Fruit fly (Drosophila melanogaster): ENCODE results near the gene CCT1.

The CCT1 gene

DNA sequence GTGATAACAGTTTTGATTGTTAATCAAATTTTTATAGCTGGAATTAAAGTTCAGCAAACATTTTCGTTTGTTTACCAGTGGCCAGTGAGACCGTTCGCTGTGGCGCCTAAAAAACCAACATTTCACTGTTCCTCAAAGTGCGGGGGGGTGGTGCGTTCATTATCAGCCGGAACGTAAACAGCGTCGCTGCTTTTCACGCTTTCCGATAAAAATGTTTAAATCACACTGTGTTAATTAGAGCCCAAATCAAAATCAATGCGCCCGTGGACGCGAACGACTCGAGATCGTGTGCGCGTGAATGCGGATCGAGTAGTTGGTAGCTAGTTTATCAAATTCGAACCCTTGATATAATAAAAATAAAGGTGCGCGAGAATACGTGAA, 43.4 kb downstream of the CCT1 start, which contains the start of gene CG34376 (continued):
- TF ChIP-seq lbe (GFP tag; optimal IDR thresholded peaks at IDR 0.05) (no peak), Tbp (GFP tag; optimal IDR thresholded peaks at IDR 0.05) (no peak), ftz-f1 (GFP tag; optimal IDR thresholded peaks at IDR 0.05) (no peak), Dp (GFP tag; optimal IDR thresholded peaks at IDR 0.05) (peak; percentile 65), Optix (GFP tag; IDR thresholded peaks at IDR 0.05) (no peak), CG4424 (GFP tag; optimal IDR thresholded peaks at IDR 0.05) (no peak), hb (GFP tag; IDR thresholded peaks at IDR 0.05; ENCODE audit: partially characterized antibody) (no peak), crol (GFP tag; IDR thresholded peaks at IDR 0.05) (peak; percentile 100), CG6272 (GFP tag; IDR thresholded peaks at IDR 0.05) (no peak), fd3F (GFP tag; optimal IDR thresholded peaks at IDR 0.05) (no peak), zf30C (GFP tag; optimal IDR thresholded peaks at IDR 0.05) (no peak), ems (GFP tag; optimal IDR thresholded peaks at IDR 0.05) (no peak), dmrt99B (tag; optimal IDR thresholded peaks at IDR 0.05) (no peak), sens-2 (GFP tag; IDR thresholded peaks at IDR 0.05) (peak; percentile 88), HLH3B (GFP tag; IDR thresholded peaks at IDR 0.05) (peak; percentile 23; the same call in 1 of the 2 replicates), Trl (optimal IDR thresholded peaks at IDR 0.05) (no peak), Trl (GFP tag; optimal IDR thresholded peaks at IDR 0.05) (peak; percentile 13), Antp (GFP tag; optimal IDR thresholded peaks at IDR 0.05) (peak; percentile 12), insv (GFP tag; optimal IDR thresholded peaks at IDR 0.05) (peak in 1 of 2 experiments; percentile 39), NK7.1 (GFP tag; optimal IDR thresholded peaks at IDR 0.05) (no peak), CG15696 (tag; optimal IDR thresholded peaks at IDR 0.05) (no peak), lola (GFP tag; optimal IDR thresholded peaks at IDR 0.05) (peak in 1 of 3 experiments; percentile 7), CG43689 (GFP tag; IDR thresholded peaks at IDR 0.05) (no peak), D19B (GFP tag; optimal IDR thresholded peaks at IDR 0.05) (no peak), CG12071 (GFP tag; optimal IDR thresholded peaks at IDR 0.05) (peak; percentile 3), oc (tag; optimal IDR thresholded peaks at IDR 0.05) (peak; percentile 21), vfl (GFP tag; optimal IDR thresholded peaks at IDR 0.05) (no peak), CG18262 (tag; optimal IDR thresholded peaks at IDR 0.05) (peak; percentile 29), CG5180 (GFP tag; optimal IDR thresholded peaks at IDR 0.05) (no peak), Dip3 (GFP tag; optimal IDR thresholded peaks at IDR 0.05) (no peak), CG16813 (GFP tag; IDR thresholded peaks at IDR 0.05; ENCODE audit: partially characterized antibody) (0 out of 3 replicates have a peak, but pooled peaks have one; percentile 30), CG4360 (GFP tag; IDR thresholded peaks at IDR 0.05) (no peak), hth (optimal IDR thresholded peaks at IDR 0.05) (no peak), CG32767 (GFP tag; IDR thresholded peaks at IDR 0.05) (0 out of 2 replicates have a peak, but pooled peaks have one; percentile 25), CG12155 (GFP tag; optimal IDR thresholded peaks at IDR 0.05) (no peak), CG4820 (GFP tag; optimal IDR thresholded peaks at IDR 0.05) (no peak), sna (GFP tag; IDR thresholded peaks at IDR 0.05; ENCODE audit: partially characterized antibody) (peak; percentile 41; the same call in 1 of the 2 replicates), Sry-β (GFP tag; optimal IDR thresholded peaks at IDR 0.05) (peak; percentile 55), CG3995 (GFP tag; optimal IDR thresholded peaks at IDR 0.05) (peak; percentile 98), TFAM (GFP tag; optimal IDR thresholded peaks at IDR 0.05) (no peak), D19A (tag; optimal IDR thresholded peaks at IDR 0.05) (no peak), grau (tag; optimal IDR thresholded peaks at IDR 0.05) (peak; percentile 41), CG3838 (GFP tag; optimal IDR thresholded peaks at IDR 0.05) (peak; percentile 14), fu2 (GFP tag; optimal IDR thresholded peaks at IDR 0.05) (no peak), disco-r (GFP tag; optimal IDR thresholded peaks at IDR 0.05) (no peak), tx (GFP tag; optimal IDR thresholded peaks at IDR 0.05) (no peak), slou (GFP tag; optimal IDR thresholded peaks at IDR 0.05) (no peak), PHDP (tag; optimal IDR thresholded peaks at IDR 0.05) (peak; percentile 49), sisA (GFP tag; IDR thresholded peaks at IDR 0.05) (no peak; the same call in 1 of the 2 replicates), Atf3 (GFP tag; optimal IDR thresholded peaks at IDR 0.05) (no peak), HLHmδ (GFP tag; optimal IDR thresholded peaks at IDR 0.05) (peak; percentile 1), trh (GFP tag; optimal IDR thresholded peaks at IDR 0.05) (no peak)
